Fruit fly (Drosophila melanogaster) S2 (cell line): Measurements from ENCODE around the gene Bem46.

Source experiments
- CG8478 ChIP-seq: fragments of >200 bp; optimal IDR thresholded peaks from 2 replicates; lab custom pipeline; 2018
- CTCF ChIP-seq, 2 experiments: fragments of >200 bp; optimal IDR thresholded peaks; 2 replicates each; lab custom pipeline; 2018

DNA sequence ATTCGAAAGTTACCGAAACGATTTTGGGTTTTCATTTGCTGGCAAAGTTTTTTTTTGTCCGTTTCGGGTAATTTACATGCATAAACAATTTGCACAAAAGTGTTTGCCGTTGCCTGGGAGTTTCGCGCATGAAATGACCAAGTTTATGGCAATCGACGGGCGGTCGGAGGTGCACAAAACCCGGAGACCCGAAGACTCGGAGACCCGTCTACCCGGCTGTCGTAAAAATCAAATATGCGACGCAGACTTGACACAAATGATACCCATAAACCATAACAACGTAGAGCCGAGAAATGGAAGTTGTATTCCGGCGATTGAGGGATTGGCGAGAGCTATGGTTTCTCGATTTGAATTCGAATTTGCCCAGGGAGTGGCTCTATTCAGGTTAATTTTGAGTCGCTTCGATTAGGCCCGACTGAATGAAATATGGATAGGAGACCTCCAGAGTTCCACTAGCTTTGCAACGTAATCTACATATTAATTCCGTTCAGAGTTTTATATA lies 19.1 kb downstream of the Bem46 start:
- no peak for TF ChIP-seq CG8478 (lab: Kevin White, UChicago)
- no peak for TF ChIP-seq CTCF (optimal IDR thresholded peaks at IDR 0.05; lab: Kevin White, UChicago)
